Worm (Caenorhabditis elegans) whole organism, mixed stage, embryonic: ENCODE results near the gene gap-2.

ENCODE experiments used
- M03D4.4 ChIP-seq: sonication (generic microtip); optimal IDR thresholded peaks from 2 replicates; lab custom pipeline; 2017; ENCODE audit warnings: mild to moderate bottlenecking, missing genetic modification characterization, missing compliant biosample characterization
- blmp-1 ChIP-seq: fragments of 150-350 bp; optimal IDR thresholded peaks from 2 replicates; lab custom pipeline; 2014; ENCODE audit warnings: missing biosample characterization, missing genetic modification characterization
- ceh-39 ChIP-seq: fragments of 150-350 bp; optimal IDR thresholded peaks from 2 replicates; lab custom pipeline; 2014; ENCODE audit warnings: missing biosample characterization, missing genetic modification characterization
- ceh-43 ChIP-seq: fragments of 200-800 bp; sonication (Bioruptor generic); optimal IDR thresholded peaks from 2 replicates; lab custom pipeline; 2018; ENCODE audit warnings: mild to moderate bottlenecking, missing genetic modification characterization, moderate library complexity, missing compliant biosample characterization
- ceh-83 ChIP-seq: fragments of 200-800 bp; sonication (Bioruptor generic); optimal IDR thresholded peaks from 2 replicates; lab custom pipeline; 2018; ENCODE audit warnings: mild to moderate bottlenecking, missing genetic modification characterization, missing compliant biosample characterization
- ces-1 ChIP-seq: fragments of 150-350 bp; optimal IDR thresholded peaks from 2 replicates; lab custom pipeline; 2014; ENCODE audit warnings: missing biosample characterization, missing genetic modification reagents, missing genetic modification characterization
- cnd-1 ChIP-seq: fragments of 200-800 bp; sonication (Bioruptor generic); optimal IDR thresholded peaks from 2 replicates; lab custom pipeline; 2018; ENCODE audit warnings: mild to moderate bottlenecking, missing genetic modification characterization, missing compliant biosample characterization
- drap-1 ChIP-seq: fragments of 200-800 bp; sonication (Bioruptor generic); optimal IDR thresholded peaks from 3 replicates; lab custom pipeline; 2018; ENCODE audit warnings: mild to moderate bottlenecking, missing genetic modification characterization, missing compliant biosample characterization
- elt-1 ChIP-seq: sonication (generic microtip); optimal IDR thresholded peaks from 2 replicates; lab custom pipeline; 2017; ENCODE audit warnings: missing genetic modification characterization, mild to moderate bottlenecking, missing compliant biosample characterization, antibody characterized with exemption, moderate library complexity, borderline replicate concordance; ENCODE audit not compliant: insufficient read depth
- elt-3 ChIP-seq: fragments of 150-350 bp; optimal IDR thresholded peaks from 2 replicates; lab custom pipeline; 2014; ENCODE audit warnings: missing biosample characterization, missing genetic modification characterization
- flh-1 ChIP-seq: fragments of 200-800 bp; sonication (Bioruptor generic); optimal IDR thresholded peaks from 2 replicates; lab custom pipeline; 2018; ENCODE audit warnings: mild to moderate bottlenecking, missing genetic modification characterization, moderate library complexity, missing compliant biosample characterization
- ham-2 ChIP-seq: fragments of 200-800 bp; sonication (Bioruptor generic); optimal IDR thresholded peaks from 2 replicates; lab custom pipeline; 2018; ENCODE audit warnings: mild to moderate bottlenecking, missing genetic modification characterization, missing compliant biosample characterization
- hlh-1 ChIP-seq: fragments of 150-350 bp; optimal IDR thresholded peaks from 2 replicates; lab custom pipeline; 2014; ENCODE audit warnings: missing biosample characterization, missing genetic modification reagents, missing genetic modification characterization
- lin-32 ChIP-seq: fragments of 200-800 bp; sonication (Bioruptor generic); optimal IDR thresholded peaks from 2 replicates; lab custom pipeline; 2018; ENCODE audit warnings: mild to moderate bottlenecking, missing genetic modification characterization, missing compliant biosample characterization
- lsy-2 ChIP-seq: fragments of 150-350 bp; optimal IDR thresholded peaks from 2 replicates; lab custom pipeline; 2014; ENCODE audit warnings: missing biosample characterization, missing genetic modification characterization
- mab-5 ChIP-seq: fragments of 150-350 bp; optimal IDR thresholded peaks from 2 replicates; lab custom pipeline; 2014; ENCODE audit warnings: missing biosample characterization, missing genetic modification characterization
- mep-1 ChIP-seq: fragments of 150-350 bp; optimal IDR thresholded peaks from 2 replicates; lab custom pipeline; 2017; ENCODE audit warnings: missing biosample characterization, missing genetic modification reagents, missing genetic modification characterization, inconsistent platforms
- mls-2 ChIP-seq: sonication (generic microtip); optimal IDR thresholded peaks from 2 replicates; lab custom pipeline; 2016; ENCODE audit warnings: mild to moderate bottlenecking, missing genetic modification characterization, moderate library complexity, missing compliant biosample characterization
- nhr-12 ChIP-seq: fragments of 150-350 bp; optimal IDR thresholded peaks from 2 replicates; lab custom pipeline; 2014; ENCODE audit warnings: missing biosample characterization, missing genetic modification characterization
- nhr-2 ChIP-seq: fragments of 150-350 bp; optimal IDR thresholded peaks from 2 replicates; lab custom pipeline; 2014; ENCODE audit warnings: missing biosample characterization, missing genetic modification characterization
- nhr-237 ChIP-seq: fragments of 150-350 bp; optimal IDR thresholded peaks from 2 replicates; lab custom pipeline; 2014; ENCODE audit warnings: missing biosample characterization, missing genetic modification characterization
- nhr-76 ChIP-seq: sonication (generic microtip); optimal IDR thresholded peaks from 2 replicates; lab custom pipeline; 2017; ENCODE audit warnings: missing biosample characterization, missing genetic modification characterization
- sem-2 ChIP-seq: fragments of 200-800 bp; sonication (Bioruptor generic); optimal IDR thresholded peaks from 2 replicates; lab custom pipeline; 2018; ENCODE audit warnings: mild to moderate bottlenecking, missing genetic modification characterization, missing compliant biosample characterization
- snpc-4 ChIP-seq: fragments of 150-350 bp; optimal IDR thresholded peaks from 2 replicates; lab custom pipeline; 2014; ENCODE audit warnings: missing biosample characterization, missing genetic modification characterization
- sptf-1 ChIP-seq: sonication (generic microtip); optimal IDR thresholded peaks from 2 replicates; lab custom pipeline; 2017; ENCODE audit warnings: mild to moderate bottlenecking, missing genetic modification characterization, moderate library complexity, missing compliant biosample characterization
- tbx-8 ChIP-seq: fragments of 200-800 bp; sonication (Bioruptor generic); optimal IDR thresholded peaks from 2 replicates; lab custom pipeline; 2018; ENCODE audit warnings: mild to moderate bottlenecking, missing genetic modification characterization, moderate library complexity, missing compliant biosample characterization
- unc-120 ChIP-seq: sonication (generic microtip); optimal IDR thresholded peaks from 2 replicates; lab custom pipeline; 2017; ENCODE audit warnings: missing genetic modification characterization, missing compliant biosample characterization; ENCODE audit not compliant: poor library complexity, severe bottlenecking
- unc-39 ChIP-seq: fragments of 150-350 bp; optimal IDR thresholded peaks from 2 replicates; lab custom pipeline; 2014; ENCODE audit warnings: missing biosample characterization, missing genetic modification characterization
- unc-62 ChIP-seq: fragments of 150-350 bp; optimal IDR thresholded peaks from 2 replicates; lab custom pipeline; 2014; ENCODE audit warnings: missing biosample characterization, missing genetic modification reagents, missing genetic modification characterization
- zip-8 ChIP-seq: fragments of 150-350 bp; optimal IDR thresholded peaks from 2 replicates; lab custom pipeline; 2014; ENCODE audit warnings: missing biosample characterization, missing genetic modification characterization
- ztf-11 ChIP-seq: fragments of 150-350 bp; optimal IDR thresholded peaks from 2 replicates; lab custom pipeline; 2014; ENCODE audit warnings: missing biosample characterization, missing genetic modification characterization

gap-2 gene

DNA sequence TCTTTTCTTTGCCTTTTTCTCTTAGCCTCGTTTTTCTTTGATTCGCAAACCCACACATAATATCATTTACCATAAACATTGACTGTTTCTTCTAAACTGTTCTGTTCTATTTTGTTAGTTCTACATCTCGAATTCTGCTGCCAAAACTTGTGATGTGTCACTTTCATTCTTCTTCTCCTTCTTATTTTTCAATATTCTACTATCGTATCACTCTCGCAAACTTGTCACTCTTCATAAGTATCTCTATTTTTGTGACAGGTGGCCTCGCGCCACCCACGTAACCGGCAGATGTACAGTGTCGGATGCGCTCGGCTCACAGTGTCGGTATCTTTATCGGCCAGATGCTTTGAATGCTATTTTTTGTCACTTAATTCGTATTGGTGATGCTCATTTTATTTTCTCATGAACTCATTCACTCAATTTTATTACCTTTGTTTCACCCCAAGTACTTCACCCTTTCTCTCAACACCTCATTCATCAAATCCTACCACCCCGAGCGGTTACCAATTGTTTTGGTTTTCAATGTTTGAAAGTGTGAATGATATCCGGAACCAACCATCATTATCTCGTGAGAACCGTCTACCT, 36.2 kb downstream of the gap-2 start:
- TF ChIP-seq ceh-39 (tag; lab: Kevin White, UChicago) (no peak), nhr-2 (tag; lab: Kevin White, UChicago) (no peak), snpc-4 (tag; lab: Kevin White, UChicago) (no peak), nhr-12 (no peak), nhr-76 (no peak), sem-2 (GFP tag; lab: Kevin White, UChicago) (no peak), hlh-1 (tag; lab: Kevin White, UChicago) (no peak), ztf-11 (tag; lab: Kevin White, UChicago) (no peak), mep-1 (tag; lab: Kevin White, UChicago) (no peak), flh-1 (GFP tag; lab: Kevin White, UChicago) (no peak), cnd-1 (tag; lab: Kevin White, UChicago) (no peak), unc-62 (GFP tag; lab: Kevin White, UChicago) (no peak)

DNA sequence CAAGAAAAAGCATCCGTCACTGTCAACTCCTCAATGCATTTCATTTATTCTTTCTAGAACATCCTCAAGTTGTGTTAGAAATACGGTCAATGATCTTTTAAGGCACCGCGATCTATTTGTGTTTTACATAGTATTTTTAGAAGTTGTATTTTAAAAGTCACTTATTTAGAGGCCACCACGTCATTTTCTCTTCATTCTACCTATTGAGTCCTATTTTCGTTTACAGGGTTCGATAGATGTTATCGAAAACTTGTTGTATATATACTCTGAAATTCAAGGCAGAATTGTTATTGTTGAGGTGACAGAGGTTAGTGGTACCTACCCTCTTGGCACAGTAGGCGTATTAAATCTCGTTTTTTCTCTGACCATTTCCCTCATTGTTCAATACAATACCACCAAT, 37.2 kb downstream of the gap-2 start:
- TF ChIP-seq drap-1 (GFP tag; lab: Kevin White, UChicago) (no peak), nhr-237 (tag; lab: Kevin White, UChicago) (no peak), nhr-12 (no peak), snpc-4 (tag; lab: Kevin White, UChicago) (no peak), ham-2 (no peak), elt-1 (tag; lab: Kevin White, UChicago) (no peak), unc-120 (tag; lab: Kevin White, UChicago) (no peak), ceh-39 (tag; lab: Kevin White, UChicago) (no peak), M03D4.4 (tag; lab: Kevin White, UChicago) (no peak), mab-5 (no peak), cnd-1 (tag; lab: Kevin White, UChicago) (no peak), ztf-11 (tag; lab: Kevin White, UChicago) (no peak), unc-39 (no peak), lsy-2 (tag; lab: Kevin White, UChicago) (no peak), zip-8 (tag; lab: Kevin White, UChicago) (no peak), ceh-43 (no peak), ceh-83 (GFP tag; lab: Kevin White, UChicago) (no peak), nhr-76 (no peak)

DNA sequence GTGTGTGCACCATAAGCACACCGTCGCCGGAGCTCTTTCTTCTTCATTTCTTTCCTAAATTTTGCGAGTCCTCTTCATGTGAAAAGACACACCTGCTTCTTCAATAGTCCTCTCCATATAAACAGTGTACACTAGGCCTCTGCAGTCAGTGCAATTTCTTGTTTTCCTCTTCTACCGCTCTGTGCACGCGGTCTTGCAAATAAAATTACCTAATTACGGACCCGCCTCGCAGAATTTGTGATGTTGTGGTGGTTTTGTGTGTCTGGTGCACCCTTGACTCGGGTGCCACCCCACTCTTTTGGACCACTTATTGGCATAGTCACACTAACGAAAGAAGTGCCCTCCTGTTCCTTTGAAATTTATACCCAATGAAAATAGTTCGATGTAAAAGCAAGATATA, 37.7 kb downstream of the gap-2 start:
- TF ChIP-seq tbx-8 (GFP tag; lab: Kevin White, UChicago) (no peak), ces-1 (GFP tag; lab: Kevin White, UChicago) (peak; percentile 93), mep-1 (tag; lab: Kevin White, UChicago) (peak; percentile 42), ztf-11 (tag; lab: Kevin White, UChicago) (peak; percentile 33), blmp-1 (no peak), sptf-1 (peak; percentile 26), snpc-4 (tag; lab: Kevin White, UChicago) (no peak), nhr-12 (no peak), mls-2 (tag; lab: Kevin White, UChicago) (peak; percentile 49), drap-1 (GFP tag; lab: Kevin White, UChicago) (no peak), elt-3 (tag; lab: Kevin White, UChicago) (no peak)
- TF ChIP-seq, all 35 proteins: peak for 5

DNA sequence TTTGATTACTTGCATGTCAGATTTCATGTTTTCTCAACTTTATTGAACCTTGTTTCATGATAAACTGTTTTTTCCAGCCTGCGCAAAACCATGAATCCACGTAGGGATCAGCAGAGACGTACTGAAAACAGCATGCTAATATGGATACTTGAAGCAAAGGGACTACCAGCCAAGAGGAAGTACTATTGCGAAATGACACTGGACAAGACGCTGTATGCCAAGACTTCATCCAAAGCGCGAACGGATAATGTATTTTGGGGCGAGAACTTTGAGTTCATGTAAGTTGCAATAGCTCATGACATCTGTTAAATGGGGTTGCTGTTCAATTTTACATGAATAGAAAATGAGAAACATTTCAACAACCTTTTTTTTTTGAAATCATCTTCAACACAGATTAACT, 38.2 kb downstream of the gap-2 start:
- TF ChIP-seq zip-8 (tag; lab: Kevin White, UChicago): no peak
- TF ChIP-seq lsy-2 (tag; lab: Kevin White, UChicago): no peak
- TF ChIP-seq elt-1 (tag; lab: Kevin White, UChicago): no peak
- TF ChIP-seq lin-32 (GFP tag; lab: Kevin White, UChicago): no peak
- TF ChIP-seq tbx-8 (GFP tag; lab: Kevin White, UChicago): no peak
- no peak for TF ChIP-seq hlh-1 (tag; lab: Kevin White, UChicago)
- no peak for TF ChIP-seq nhr-237 (tag; lab: Kevin White, UChicago)
- TF ChIP-seq unc-39: no peak

DNA sequence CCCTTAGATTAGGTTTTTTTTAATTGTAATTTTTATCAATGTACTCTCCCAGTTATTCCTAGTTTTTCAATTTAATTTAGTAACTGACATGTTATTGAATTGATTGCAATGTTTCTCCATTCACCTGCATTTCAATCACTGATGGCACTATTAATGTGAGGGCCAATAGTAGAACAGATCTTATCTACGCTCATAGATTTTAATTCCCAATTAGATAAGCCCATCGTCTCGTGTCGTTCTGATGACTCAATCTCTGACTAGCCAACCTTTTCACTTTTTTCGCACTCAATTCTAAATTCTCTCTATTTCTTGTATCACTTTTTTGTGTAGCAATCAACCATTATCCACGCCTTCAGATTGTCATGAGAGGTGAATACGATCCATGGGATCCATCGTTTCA, 40.2 kb downstream of the gap-2 start:
- TF ChIP-seq mab-5: no peak
- peak; percentile 37 for TF ChIP-seq elt-1 (tag; lab: Kevin White, UChicago)
- TF ChIP-seq lsy-2 (tag; lab: Kevin White, UChicago): no peak
